Worm (Caenorhabditis elegans) whole organism, young adult: ENCODE data around the gene F28H7.3.

Source experiments
- C17E4.6 ChIP-seq: fragments of 200-800 bp; sonication (Bioruptor generic); IDR thresholded peaks from 2 replicates; pipeline ENCODE4 v1.3.6; 2022; ENCODE audit warnings: missing genetic modification reagents, missing genetic modification characterization, missing compliant biosample characterization
- D2030.7 ChIP-seq: fragments of 200-800 bp; sonication (Bioruptor generic); IDR thresholded peaks from 2 replicates; pipeline ENCODE4 v1.3.6; 2022; ENCODE audit warnings: missing genetic modification reagents, missing genetic modification characterization, missing compliant biosample characterization
- F33H1.4 ChIP-seq: fragments of 200-800 bp; sonication (Bioruptor generic); IDR thresholded peaks from 2 replicates; pipeline ENCODE4 v1.3.6; 2022; ENCODE audit warnings: missing genetic modification reagents, missing genetic modification characterization, missing compliant biosample characterization
- F49E8.2 ChIP-seq: sonication (generic microtip); optimal IDR thresholded peaks from 3 replicates; lab custom pipeline; 2017; ENCODE audit warnings: missing genetic modification characterization, mild to moderate bottlenecking, missing compliant biosample characterization, antibody characterized with exemption, moderate library complexity; ENCODE audit not compliant: insufficient read depth
- F55B11.4 ChIP-seq: sonication (generic microtip); optimal IDR thresholded peaks from 2 replicates; lab custom pipeline; 2016; ENCODE audit warnings: missing compliant biosample characterization, missing genetic modification characterization, borderline replicate concordance; ENCODE audit not compliant: insufficient read depth
- K11D2.4 ChIP-seq: fragments of 200-800 bp; sonication (Bioruptor generic); IDR thresholded peaks from 2 replicates; pipeline ENCODE4 v1.3.6; 2022; ENCODE audit warnings: missing genetic modification reagents, missing genetic modification characterization, missing compliant biosample characterization
- K12H6.12 ChIP-seq: fragments of 200-800 bp; sonication (Bioruptor generic); optimal IDR thresholded peaks from 2 replicates; lab custom pipeline; 2018; ENCODE audit warnings: mild to moderate bottlenecking, missing genetic modification characterization, missing compliant biosample characterization
- T07F8.4 ChIP-seq: sonication (generic microtip); optimal IDR thresholded peaks from 2 replicates; lab custom pipeline; 2016; ENCODE audit warnings: mild to moderate bottlenecking, missing genetic modification characterization, moderate library complexity, missing compliant biosample characterization
- Y56A3A.18 ChIP-seq: fragments of 200-800 bp; sonication (Bioruptor generic); IDR thresholded peaks from 2 replicates; pipeline ENCODE4 v1.3.6; 2022; ENCODE audit warnings: missing genetic modification reagents, missing genetic modification characterization, missing compliant biosample characterization
- Y79H2A.3 ChIP-seq: fragments of 200-800 bp; sonication (Bioruptor generic); conservative IDR thresholded peaks from 2 replicates; pipeline ENCODE4 v1.3.6; 2022; ENCODE audit warnings: missing genetic modification reagents, missing genetic modification characterization, missing compliant biosample characterization
- Y95B8A.8 ChIP-seq: fragments of 200-800 bp; sonication (Bioruptor generic); IDR thresholded peaks from 2 replicates; pipeline ENCODE4 v1.3.6; 2022; ENCODE audit warnings: missing genetic modification reagents, missing genetic modification characterization, missing compliant biosample characterization
- ama-1 ChIP-seq, 3 experiments: fragments of 150-350 bp in 1 of 3; sonication (generic microtip) in 2 of 3; optimal IDR thresholded peaks; 2 replicates each; lab custom pipeline; 2014 to 2018; ENCODE audit warnings: missing biosample characterization in 2 of 3, missing genetic modification characterization in 2 of 3, missing genetic modification reagents in 2 of 3
- aptf-2 ChIP-seq: fragments of 200-800 bp; sonication (Bioruptor generic); conservative IDR thresholded peaks from 2 replicates; pipeline ENCODE4 v1.3.6; 2022; ENCODE audit warnings: missing genetic modification reagents, missing genetic modification characterization, missing compliant biosample characterization
- atf-7 ChIP-seq: sonication (generic microtip); optimal IDR thresholded peaks from 2 replicates; lab custom pipeline; 2017; ENCODE audit warnings: mild to moderate bottlenecking, missing genetic modification characterization, missing compliant biosample characterization
- attf-3 ChIP-seq: fragments of 200-800 bp; sonication (Bioruptor generic); conservative IDR thresholded peaks from 2 replicates; pipeline ENCODE4 v1.3.6; 2022; ENCODE audit warnings: missing genetic modification reagents, missing genetic modification characterization, missing compliant biosample characterization
- attf-6 ChIP-seq: fragments of 200-800 bp; sonication (Bioruptor generic); IDR thresholded peaks from 2 replicates; pipeline ENCODE4 v1.3.6; 2022; ENCODE audit warnings: missing genetic modification reagents, missing genetic modification characterization, missing compliant biosample characterization
- bed-2 ChIP-seq: fragments of 200-800 bp; sonication (Bioruptor generic); IDR thresholded peaks from 2 replicates; pipeline ENCODE4 v1.3.6; 2022; ENCODE audit warnings: missing genetic modification reagents, missing genetic modification characterization, missing compliant biosample characterization
- ceh-100 ChIP-seq: fragments of 200-800 bp; sonication (Bioruptor generic); IDR thresholded peaks from 2 replicates; pipeline ENCODE4 v1.3.6; 2022; ENCODE audit warnings: missing genetic modification reagents, missing genetic modification characterization, missing compliant biosample characterization
- ceh-79 ChIP-seq: sonication (generic microtip); optimal IDR thresholded peaks from 2 replicates; lab custom pipeline; 2017; ENCODE audit warnings: mild to moderate bottlenecking, missing genetic modification characterization, missing compliant biosample characterization
- die-1 ChIP-seq: sonication (generic microtip); optimal IDR thresholded peaks from 2 replicates; lab custom pipeline; 2016; ENCODE audit warnings: missing genotype, mild to moderate bottlenecking, missing genetic modification characterization, missing compliant biosample characterization
- egl-18 ChIP-seq: fragments of 200-800 bp; sonication (Bioruptor generic); IDR thresholded peaks from 2 replicates; pipeline ENCODE4 v1.3.6; 2022; ENCODE audit warnings: missing genetic modification reagents, missing genetic modification characterization, missing compliant biosample characterization
- egrh-3 ChIP-seq: fragments of 200-800 bp; sonication (Bioruptor generic); IDR thresholded peaks from 2 replicates; pipeline ENCODE4 v1.3.6; 2022; ENCODE audit warnings: missing genetic modification reagents, missing genetic modification characterization, missing compliant biosample characterization
- ekl-4 ChIP-seq: fragments of 200-800 bp; sonication (Bioruptor generic); IDR thresholded peaks from 2 replicates; pipeline ENCODE4 v1.3.6; 2022; ENCODE audit warnings: missing genetic modification reagents, missing genetic modification characterization, missing compliant biosample characterization
- hlh-26 ChIP-seq: fragments of 200-800 bp; sonication (Bioruptor generic); conservative IDR thresholded peaks from 2 replicates; pipeline ENCODE4 v1.3.6; 2022; ENCODE audit warnings: missing genetic modification reagents, missing genetic modification characterization, missing compliant biosample characterization
- hsf-1 ChIP-seq: fragments of 200-800 bp; sonication (Bioruptor generic); IDR thresholded peaks from 2 replicates; pipeline ENCODE4 v1.3.6; 2022; ENCODE audit warnings: missing genetic modification reagents, missing genetic modification characterization, missing compliant biosample characterization
- lag-1 ChIP-seq: fragments of 200-800 bp; sonication (Bioruptor generic); IDR thresholded peaks from 2 replicates; pipeline ENCODE4 v1.3.6; 2022; ENCODE audit warnings: missing genetic modification reagents, missing genetic modification characterization, missing compliant biosample characterization
- let-607 ChIP-seq, 2 experiments: fragments of 200-800 bp in 1 of 2; sonication (Bioruptor generic) in 1 of 2; sonication (generic microtip) in 1 of 2; optimal IDR thresholded peaks; 2 replicates each; lab custom pipeline; 2016 to 2018; ENCODE audit warnings: mild to moderate bottlenecking in 2 of 2, missing compliant biosample characterization in 2 of 2, missing genetic modification characterization in 2 of 2, moderate library complexity in 2 of 2, missing genotype in 1 of 2
- lin-54 ChIP-seq: fragments of 200-800 bp; sonication (Bioruptor generic); optimal IDR thresholded peaks from 2 replicates; lab custom pipeline; 2018; ENCODE audit warnings: mild to moderate bottlenecking, missing genetic modification characterization, missing compliant biosample characterization
- lir-1 ChIP-seq: fragments of 200-800 bp; sonication (Bioruptor generic); conservative IDR thresholded peaks from 2 replicates; pipeline ENCODE4 v1.3.6; 2022; ENCODE audit warnings: missing genetic modification reagents, missing genetic modification characterization, missing compliant biosample characterization
- madf-10 ChIP-seq: sonication (generic microtip); optimal IDR thresholded peaks from 2 replicates; lab custom pipeline; 2016; ENCODE audit warnings: mild to moderate bottlenecking, missing genetic modification characterization, missing compliant biosample characterization
- madf-6 ChIP-seq: fragments of 200-800 bp; sonication (Bioruptor generic); IDR thresholded peaks from 2 replicates; pipeline ENCODE4 v1.3.6; 2022; ENCODE audit warnings: missing genetic modification reagents, missing genetic modification characterization, missing compliant biosample characterization
- madf-8 ChIP-seq: fragments of 200-800 bp; sonication (Bioruptor generic); conservative IDR thresholded peaks from 2 replicates; pipeline ENCODE4 v1.3.6; 2022; ENCODE audit warnings: missing genetic modification reagents, missing genetic modification characterization, missing compliant biosample characterization
- mcd-1 ChIP-seq: fragments of 200-800 bp; sonication (Bioruptor generic); IDR thresholded peaks from 2 replicates; pipeline ENCODE4 v1.3.6; 2022; ENCODE audit warnings: missing genetic modification reagents, missing genetic modification characterization, missing compliant biosample characterization
- mxl-1 ChIP-seq: sonication (generic microtip); optimal IDR thresholded peaks from 2 replicates; lab custom pipeline; 2016; ENCODE audit warnings: missing genetic modification characterization, missing compliant biosample characterization
- nhr-120 ChIP-seq: fragments of 200-800 bp; sonication (Bioruptor generic); IDR thresholded peaks from 2 replicates; pipeline ENCODE4 v1.3.6; 2022; ENCODE audit warnings: missing genetic modification characterization, missing compliant biosample characterization
- nhr-179 ChIP-seq: sonication (generic microtip); optimal IDR thresholded peaks from 2 replicates; lab custom pipeline; 2016; ENCODE audit warnings: mild to moderate bottlenecking, missing genetic modification characterization, missing compliant biosample characterization
- nhr-80 ChIP-seq: sonication (generic microtip); optimal IDR thresholded peaks from 2 replicates; lab custom pipeline; 2016; ENCODE audit warnings: missing genetic modification characterization, missing compliant biosample characterization
- nhr-90 ChIP-seq: sonication (generic microtip); optimal IDR thresholded peaks from 2 replicates; lab custom pipeline; 2016; ENCODE audit warnings: missing genotype, mild to moderate bottlenecking, missing genetic modification characterization, missing compliant biosample characterization
- repo-1 ChIP-seq: sonication (generic microtip); optimal IDR thresholded peaks from 2 replicates; lab custom pipeline; 2017; ENCODE audit warnings: mild to moderate bottlenecking, missing genetic modification characterization, missing compliant biosample characterization
- rpc-1 ChIP-seq, 2 experiments: fragments of 150-350 bp in 1 of 2; sonication (generic microtip) in 1 of 2; optimal IDR thresholded peaks; 2 replicates each; lab custom pipeline; 2014 to 2018; ENCODE audit warnings: missing biosample characterization in 1 of 2, missing genetic modification characterization in 1 of 2, missing genetic modification reagents in 1 of 2, missing genotype in 1 of 2
- sdz-38 ChIP-seq: sonication (generic microtip); optimal IDR thresholded peaks from 2 replicates; lab custom pipeline; 2016; ENCODE audit warnings: missing genotype, missing genetic modification characterization, missing compliant biosample characterization
- sea-2 ChIP-seq: fragments of 200-800 bp; sonication (Bioruptor generic); IDR thresholded peaks from 2 replicates; pipeline ENCODE4 v1.3.6; 2022; ENCODE audit warnings: missing genetic modification characterization, missing compliant biosample characterization
- snpc-3.4 ChIP-seq: sonication (generic microtip); optimal IDR thresholded peaks from 2 replicates; lab custom pipeline; 2017; ENCODE audit warnings: missing genetic modification characterization, mild to moderate bottlenecking, missing compliant biosample characterization, antibody characterized with exemption, moderate library complexity, missing genotype, missing genetic modification reagents
- unc-130 ChIP-seq: sonication (generic microtip); optimal IDR thresholded peaks from 2 replicates; lab custom pipeline; 2016; ENCODE audit warnings: missing genetic modification reagents, missing genetic modification characterization, missing compliant biosample characterization
- unc-62 ChIP-seq: fragments of 150-350 bp; optimal IDR thresholded peaks from 2 replicates; lab custom pipeline; 2014; ENCODE audit warnings: missing biosample characterization, missing genetic modification reagents, missing genetic modification characterization
- xnd-1 ChIP-seq: sonication (generic microtip); optimal IDR thresholded peaks from 2 replicates; lab custom pipeline; 2016; ENCODE audit warnings: missing genotype, missing genetic modification reagents, missing genetic modification characterization, missing compliant biosample characterization
- ztf-3 ChIP-seq: fragments of 200-800 bp; sonication (Bioruptor generic); optimal IDR thresholded peaks from 2 replicates; lab custom pipeline; 2018; ENCODE audit warnings: mild to moderate bottlenecking, missing genetic modification characterization, missing compliant biosample characterization

The F28H7.3 gene

ce11 chrV:10711829-10712607 lies 38.6 kb downstream of the F28H7.3 start (continued):
- TF ChIP-seq K11D2.4 (GFP tag; lab: Robert Waterston, UW) (0 out of 2 replicates have a peak, but pooled peaks have one; percentile 10), C17E4.6 (GFP tag; lab: Robert Waterston, UW) (no peak), unc-130 (no peak), hlh-26 (no peak), F55B11.4 (no peak), egl-18 (no peak), ekl-4 (GFP tag; lab: Robert Waterston, UW) (no peak; the same call in 1 of the 2 replicates), bed-2 (GFP tag; lab: Robert Waterston, UW) (no peak), Y79H2A.3 (peak; percentile 34; the same call in 1 of the 2 replicates), mcd-1 (GFP tag; lab: Robert Waterston, UW) (no peak), nhr-179 (no peak), hsf-1 (GFP tag; lab: Robert Waterston, UW) (no peak), lag-1 (GFP tag; lab: Robert Waterston, UW) (no peak), madf-8 (GFP tag; lab: Robert Waterston, UW) (no peak), nhr-80 (no peak), nhr-120 (no peak), egrh-3 (GFP tag; lab: Robert Waterston, UW) (no peak), unc-62 (GFP tag; lab: Kevin White, UChicago) (no peak), F49E8.2 (tag; lab: Kevin White, UChicago) (no peak), sea-2 (no peak), attf-6 (no peak), madf-6 (GFP tag; lab: Robert Waterston, UW) (no peak), D2030.7 (no peak), repo-1 (no peak), ceh-100 (GFP tag; lab: Robert Waterston, UW) (no peak), sdz-38 (tag; lab: Kevin White, UChicago) (no peak), F33H1.4 (GFP tag; lab: Robert Waterston, UW) (no peak), attf-3 (no peak), Y95B8A.8 (GFP tag; lab: Robert Waterston, UW) (peak; percentile 55; the same call in 1 of the 2 replicates), Y56A3A.18 (GFP tag; lab: Robert Waterston, UW) (no peak), rpc-1 (optimal IDR thresholded peaks at IDR 0.05; lab: Kevin White, UChicago) (no peak), rpc-1 (tag; optimal IDR thresholded peaks at IDR 0.05; lab: Kevin White, UChicago) (no peak), aptf-2 (no peak), atf-7 (tag; lab: Kevin White, UChicago) (peak; percentile 41), ama-1 (optimal IDR thresholded peaks at IDR 0.05; lab: Kevin White, UChicago) (peak; percentile 35), ama-1 (GFP tag; optimal IDR thresholded peaks at IDR 0.05; lab: Kevin White, UChicago) (no peak), ztf-3 (no peak), K12H6.12 (tag; lab: Kevin White, UChicago) (no peak), T07F8.4 (tag; lab: Kevin White, UChicago) (no peak), nhr-90 (tag; lab: Kevin White, UChicago) (no peak), lir-1 (no peak), let-607 (tag; optimal IDR thresholded peaks at IDR 0.05; lab: Kevin White, UChicago) (no peak), madf-10 (no peak), mxl-1 (tag; lab: Kevin White, UChicago) (no peak), snpc-3.4 (tag; lab: Kevin White, UChicago) (no peak), xnd-1 (no peak), ceh-79 (no peak), lin-54 (no peak), die-1 (no peak)
